Fruit fly (Drosophila melanogaster): ENCODE measurements around the gene Tbcd.
A peak's percentile ranks its signal among the peaks of the same experiment; 100 is the strongest.

Gene Tbcd

dm6 chr2L:2175930-2176643 is 28.8 kb downstream of the Tbcd start:
- TF ChIP-seq noc (tag; optimal IDR thresholded peaks at IDR 0.05), result peak; percentile 95

dm6 chr2L:2177312-2177968 is 30.1 kb downstream of the Tbcd start:
- TF ChIP-seq noc (tag; optimal IDR thresholded peaks at IDR 0.05), result peak; percentile 38

dm6 chr2L:2177969-2178809 is 30.9 kb downstream of the Tbcd start, which contains the start of gene aop:
TSS of gene aop (minus strand) at chr2L:2178754.
- TF ChIP-seq noc (tag; optimal IDR thresholded peaks at IDR 0.05), result no peak

- no peak for TF ChIP-seq noc (tag; optimal IDR thresholded peaks at IDR 0.05)
Observed at dm6 chr2L:2178810-2179143, 31.5 kb downstream of the Tbcd start.

- peak; percentile 64 for TF ChIP-seq noc (tag; optimal IDR thresholded peaks at IDR 0.05)
Observed at dm6 chr2L:2179366-2179765, 32.0 kb downstream of the Tbcd start.

dm6 chr2L:2180120-2180539 is 32.8 kb downstream of the Tbcd start:
- TF ChIP-seq noc (tag; optimal IDR thresholded peaks at IDR 0.05), result peak; percentile 37

- TF ChIP-seq noc (tag; optimal IDR thresholded peaks at IDR 0.05), result no peak
Observed at dm6 chr2L:2180665-2181064, 33.3 kb downstream of the Tbcd start.

- no peak for TF ChIP-seq noc (tag; optimal IDR thresholded peaks at IDR 0.05)
Observed at dm6 chr2L:2181971-2182643, 34.8 kb downstream of the Tbcd start.

- no peak for TF ChIP-seq noc (tag; optimal IDR thresholded peaks at IDR 0.05)
Observed at dm6 chr2L:2182735-2183340, 35.5 kb downstream of the Tbcd start.

dm6 chr2L:2184129-2184528 is 36.8 kb downstream of the Tbcd start:
- no peak for TF ChIP-seq noc (tag; optimal IDR thresholded peaks at IDR 0.05)

dm6 chr2L:2184659-2185058 is 37.3 kb downstream of the Tbcd start:
- TF ChIP-seq noc (tag; optimal IDR thresholded peaks at IDR 0.05), result no peak

dm6 chr2L:2185373-2185772 is 38.1 kb downstream of the Tbcd start:
- TF ChIP-seq noc (tag; optimal IDR thresholded peaks at IDR 0.05), result no peak

dm6 chr2L:2187411-2187810 is 40.1 kb downstream of the Tbcd start:
- TF ChIP-seq noc (tag; optimal IDR thresholded peaks at IDR 0.05), result no peak

dm6 chr2L:2189100-2189499 is 41.8 kb downstream of the Tbcd start:
- TF ChIP-seq noc (tag; optimal IDR thresholded peaks at IDR 0.05), result no peak

- TF ChIP-seq noc (tag; optimal IDR thresholded peaks at IDR 0.05), result no peak
Observed at dm6 chr2L:2190684-2191083, 43.4 kb downstream of the Tbcd start.

- no peak for TF ChIP-seq noc (tag; optimal IDR thresholded peaks at IDR 0.05)
Observed at dm6 chr2L:2191404-2191803, 44.1 kb downstream of the Tbcd start.
